Worm (Caenorhabditis elegans) whole organism, L4/young adult: Measurements from ENCODE around the gene W02A2.5.

Experiments used
- W03F9.2 ChIP-seq: fragments of 150-350 bp; optimal IDR thresholded peaks from 2 replicates; lab custom pipeline; 2014; ENCODE audit warnings: missing biosample characterization, missing genetic modification characterization
- him-1 ChIP-seq: sonication (generic microtip); optimal IDR thresholded peaks from 2 replicates; lab custom pipeline; 2016; ENCODE audit warnings: missing genotype, missing genetic modification reagents, missing genetic modification characterization, missing compliant biosample characterization

- no peak for TF ChIP-seq W03F9.2
- TF ChIP-seq him-1 (tag; lab: Kevin White, UChicago), result no peak
These were observed 27.6 kb downstream of the W02A2.5 start, which contains the start of the genes rla-2, popl-7 and Y62E10A.24 for ce11 chrIV:13370235-13370739.
